Worm (Caenorhabditis elegans) whole organism, late embryonic: ENCODE data around the gene Y50E8A.11.

Experiments used
- F13H6.1 ChIP-seq: sonication (generic microtip); optimal IDR thresholded peaks from 2 replicates; lab custom pipeline; 2016; ENCODE audit warnings: missing genetic modification characterization, missing compliant biosample characterization
- K02D7.2 ChIP-seq: sonication (generic microtip); optimal IDR thresholded peaks from 2 replicates; lab custom pipeline; 2017; ENCODE audit warnings: mild to moderate bottlenecking, missing genetic modification characterization, missing compliant biosample characterization
- ceh-9 ChIP-seq: sonication (generic microtip); optimal IDR thresholded peaks from 2 replicates; lab custom pipeline; 2016; ENCODE audit warnings: mild to moderate bottlenecking, missing genetic modification characterization, inconsistent platforms, missing compliant biosample characterization
- dve-1 ChIP-seq: sonication (generic microtip); optimal IDR thresholded peaks from 2 replicates; lab custom pipeline; 2017; ENCODE audit warnings: antibody characterized with exemption, mild to moderate bottlenecking, missing genetic modification characterization, missing compliant biosample characterization
- hlh-13 ChIP-seq: fragments of 200-800 bp; sonication (Bioruptor generic); optimal IDR thresholded peaks from 2 replicates; lab custom pipeline; 2018; ENCODE audit warnings: mild to moderate bottlenecking, missing genetic modification characterization, missing compliant biosample characterization
- madf-2 ChIP-seq: sonication (generic microtip); optimal IDR thresholded peaks from 2 replicates; lab custom pipeline; 2017; ENCODE audit warnings: missing genetic modification characterization, missing compliant biosample characterization
- nhr-11 ChIP-seq: fragments of 150-350 bp; optimal IDR thresholded peaks from 2 replicates; lab custom pipeline; 2014; ENCODE audit warnings: missing biosample characterization, missing genetic modification characterization
- npax-4 ChIP-seq: sonication (generic microtip); optimal IDR thresholded peaks from 2 replicates; lab custom pipeline; 2016; ENCODE audit warnings: missing genetic modification characterization, missing compliant biosample characterization
- pha-4 ChIP-seq: fragments of 150-350 bp; optimal IDR thresholded peaks from 2 replicates; lab custom pipeline; 2018; ENCODE audit warnings: missing biosample characterization, missing genetic modification reagents, missing genetic modification characterization
- sox-4 ChIP-seq: sonication (generic microtip); optimal IDR thresholded peaks from 2 replicates; lab custom pipeline; 2017; ENCODE audit warnings: mild to moderate bottlenecking, missing genetic modification characterization, inconsistent platforms, missing compliant biosample characterization
- tbx-2 ChIP-seq: sonication (generic microtip); optimal IDR thresholded peaks from 2 replicates; lab custom pipeline; 2016; ENCODE audit warnings: missing genetic modification characterization, missing compliant biosample characterization

DNA sequence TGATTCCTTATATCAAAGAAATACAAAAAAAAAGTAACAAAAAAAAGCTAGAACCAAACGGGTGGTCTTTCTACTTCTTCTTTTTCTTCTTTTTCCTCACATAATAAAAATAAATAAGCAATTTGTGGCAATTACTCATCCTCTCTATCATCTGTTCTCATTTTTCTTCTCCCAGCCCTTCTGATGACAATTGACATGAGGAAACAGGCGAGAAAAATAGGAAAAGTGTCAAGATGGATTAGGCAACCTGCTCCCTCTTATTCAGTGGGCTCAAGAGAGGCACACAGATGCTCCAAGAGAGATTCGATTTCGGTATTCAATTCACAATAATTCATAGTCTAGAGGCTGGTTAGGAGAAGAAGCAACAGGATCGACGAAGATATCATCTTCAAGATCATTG is 9.6 kb downstream of the Y50E8A.11 start:
- TF ChIP-seq nhr-11 (tag; lab: Kevin White, UChicago) (no peak), pha-4 (tag; lab: Kevin White, UChicago) (no peak), npax-4 (tag; lab: Kevin White, UChicago) (no peak), ceh-9 (tag; lab: Kevin White, UChicago) (no peak), hlh-13 (GFP tag; lab: Kevin White, UChicago) (no peak), F13H6.1 (tag; lab: Kevin White, UChicago) (no peak), K02D7.2 (tag; lab: Kevin White, UChicago) (no peak), dve-1 (no peak), sox-4 (no peak), tbx-2 (tag; lab: Kevin White, UChicago) (no peak), madf-2 (tag; lab: Kevin White, UChicago) (no peak)
